Fruit fly (Drosophila melanogaster): ENCODE measurements around the gene CrebA.
A peak's percentile ranks its signal among the peaks of the same experiment; 100 is the strongest.

Gene CrebA

dm6 chr3L:15514405-15514804 is 20.8 kb upstream of the CrebA start (continued):
- no peak for TF ChIP-seq CG6654 (GFP tag; optimal IDR thresholded peaks at IDR 0.05)
- TF ChIP-seq Aef1 (GFP tag; IDR thresholded peaks at IDR 0.05), result no peak
- TF ChIP-seq H2.0 (GFP tag; IDR thresholded peaks at IDR 0.05), result no peak
- no peak for TF ChIP-seq CG11723 (GFP tag; optimal IDR thresholded peaks at IDR 0.05)
- no peak for TF ChIP-seq CG17912 (GFP tag; optimal IDR thresholded peaks at IDR 0.05)
- TF ChIP-seq CkIIα-i1 (GFP tag; IDR thresholded peaks at IDR 0.05), result no peak
- no peak for TF ChIP-seq oc (tag; optimal IDR thresholded peaks at IDR 0.05)
- no peak for TF ChIP-seq CG16815 (GFP tag; optimal IDR thresholded peaks at IDR 0.05)
- TF ChIP-seq en (GFP tag; optimal IDR thresholded peaks at IDR 0.05), result no peak
- TF ChIP-seq maf-S (GFP tag; optimal IDR thresholded peaks at IDR 0.05), result no peak
- no peak for TF ChIP-seq CG11696 (GFP tag; IDR thresholded peaks at IDR 0.05)
- TF ChIP-seq Ets97D (GFP tag; optimal IDR thresholded peaks at IDR 0.05), result no peak
- no peak for TF ChIP-seq Lpt (GFP tag; optimal IDR thresholded peaks at IDR 0.05)
- TF ChIP-seq ac (GFP tag; optimal IDR thresholded peaks at IDR 0.05), result no peak
- TF ChIP-seq mld (GFP tag; IDR thresholded peaks at IDR 0.05; ENCODE audit: partially characterized antibody), result no peak
- no peak for TF ChIP-seq CG2678 (tag; optimal IDR thresholded peaks at IDR 0.05)
- no peak for TF ChIP-seq zf30C (GFP tag; optimal IDR thresholded peaks at IDR 0.05)
- no peak for TF ChIP-seq dimm (GFP tag; IDR thresholded peaks at IDR 0.05)
- TF ChIP-seq dmrt11E (tag; optimal IDR thresholded peaks at IDR 0.05), result no peak
- TF ChIP-seq abd-A (tag; optimal IDR thresholded peaks at IDR 0.05), result peak; percentile 86
- TF ChIP-seq zfh2 (GFP tag; optimal IDR thresholded peaks at IDR 0.05), result no peak
- TF ChIP-seq CG32772 (GFP tag; IDR thresholded peaks at IDR 0.05), result no peak
- TF ChIP-seq dpn (GFP tag; optimal IDR thresholded peaks at IDR 0.05), result no peak
- TF ChIP-seq hth (optimal IDR thresholded peaks at IDR 0.05), result no peak
- TF ChIP-seq Ada2b (GFP tag; IDR thresholded peaks at IDR 0.05), result no peak
- TF ChIP-seq nmo (GFP tag; optimal IDR thresholded peaks at IDR 0.05), result no peak
- no peak for TF ChIP-seq disco-r (GFP tag; optimal IDR thresholded peaks at IDR 0.05)
- no peak for TF ChIP-seq CG10462 (GFP tag; optimal IDR thresholded peaks at IDR 0.05)
- peak; percentile 38; the same call in 1 of the 2 replicates for TF ChIP-seq sna (GFP tag; IDR thresholded peaks at IDR 0.05; ENCODE audit: partially characterized antibody)
- no peak for TF ChIP-seq row (GFP tag; IDR thresholded peaks at IDR 0.05)
- TF ChIP-seq CG3281 (GFP tag; optimal IDR thresholded peaks at IDR 0.05), result no peak
- no peak for TF ChIP-seq crc (GFP tag; optimal IDR thresholded peaks at IDR 0.05)
- no peak for TF ChIP-seq CG14860 (GFP tag; IDR thresholded peaks at IDR 0.05; ENCODE audit: partially characterized antibody)
- no peak for TF ChIP-seq CG16863 (GFP tag; optimal IDR thresholded peaks at IDR 0.05)
- no peak for TF ChIP-seq CG11093 (GFP tag; IDR thresholded peaks at IDR 0.05)
- no peak for TF ChIP-seq al (GFP tag; IDR thresholded peaks at IDR 0.05)
- no peak for TF ChIP-seq Sox100B (GFP tag; optimal IDR thresholded peaks at IDR 0.05)
- TF ChIP-seq nerfin-2 (GFP tag; IDR thresholded peaks at IDR 0.05; ENCODE audit: partially characterized antibody), result no peak
- TF ChIP-seq Xbp1 (GFP tag; optimal IDR thresholded peaks at IDR 0.05), result no peak
- TF ChIP-seq Blimp-1 (GFP tag; optimal IDR thresholded peaks at IDR 0.05), result no peak
- TF ChIP-seq CG6765 (GFP tag; optimal IDR thresholded peaks at IDR 0.05), result no peak
- TF ChIP-seq Side (GFP tag; optimal IDR thresholded peaks at IDR 0.05), result peak; percentile 11
- TF ChIP-seq HHEX (GFP tag; optimal IDR thresholded peaks at IDR 0.05), result no peak
- no peak for TF ChIP-seq Fer2 (tag; optimal IDR thresholded peaks at IDR 0.05)
- no peak for TF ChIP-seq NfI (GFP tag; optimal IDR thresholded peaks at IDR 0.05)
- TF ChIP-seq her (GFP tag; optimal IDR thresholded peaks at IDR 0.05), result peak; percentile 35
- no peak for TF ChIP-seq CG13123 (GFP tag; optimal IDR thresholded peaks at IDR 0.05)
- TF ChIP-seq bcd (GFP tag; optimal IDR thresholded peaks at IDR 0.05), result no peak
- no peak for TF ChIP-seq Tbp (GFP tag; optimal IDR thresholded peaks at IDR 0.05)
- no peak for TF ChIP-seq pum (GFP tag; optimal IDR thresholded peaks at IDR 0.05)
- no peak for TF ChIP-seq CG9609 (GFP tag; optimal IDR thresholded peaks at IDR 0.05)
- no peak for TF ChIP-seq YL-1 (GFP tag; optimal IDR thresholded peaks at IDR 0.05)
- no peak for TF ChIP-seq CG1602 (GFP tag; optimal IDR thresholded peaks at IDR 0.05)

Data from whole organism, embryonic.